Fruit fly (Drosophila melanogaster) whole organism, adult: ENCODE results near the gene gammaSnap2.

Source experiments
- CG11617 ChIP-seq: fragments of 200-800 bp; sonication (Bioruptor generic); optimal IDR thresholded peaks from 2 replicates; lab custom pipeline; 2017; ENCODE audit warnings: mild to moderate bottlenecking, missing biosample characterization, missing genetic modification reagents, missing genetic modification characterization
- CG12768 ChIP-seq: fragments of 200-800 bp; sonication (Bioruptor generic); optimal IDR thresholded peaks from 2 replicates; lab custom pipeline; 2017; ENCODE audit warnings: missing biosample characterization, missing genetic modification characterization, mild to moderate bottlenecking, moderate library complexity, missing genetic modification reagents
- CG14711 ChIP-seq: fragments of 200-800 bp; sonication (Bioruptor generic); optimal IDR thresholded peaks from 2 replicates; lab custom pipeline; 2018; ENCODE audit warnings: missing biosample characterization, mild to moderate bottlenecking, missing genetic modification characterization, moderate library complexity
- CG1620 ChIP-seq: fragments of 200-800 bp; sonication (Bioruptor generic); optimal IDR thresholded peaks from 2 replicates; lab custom pipeline; 2016; ENCODE audit warnings: missing biosample characterization, missing genetic modification characterization
- CG33017 ChIP-seq: fragments of 200-800 bp; sonication (Bioruptor generic); optimal IDR thresholded peaks from 2 replicates; lab custom pipeline; 2018; ENCODE audit warnings: missing biosample characterization, mild to moderate bottlenecking, missing genetic modification characterization, moderate library complexity
- CG5204 ChIP-seq: fragments of 200-800 bp; sonication (Bioruptor generic); optimal IDR thresholded peaks from 2 replicates; lab custom pipeline; 2016; ENCODE audit warnings: missing biosample characterization, missing genetic modification characterization
- CG7045 ChIP-seq: fragments of 200-800 bp; sonication (Bioruptor generic); optimal IDR thresholded peaks from 2 replicates; lab custom pipeline; 2017; ENCODE audit warnings: missing biosample characterization, mild to moderate bottlenecking, missing genetic modification characterization
- CG7101 ChIP-seq: fragments of 200-800 bp; sonication (Bioruptor generic); optimal IDR thresholded peaks from 2 replicates; lab custom pipeline; 2018; ENCODE audit warnings: missing biosample characterization, mild to moderate bottlenecking, missing genetic modification characterization, moderate library complexity
- Clk ChIP-seq: fragments of 200-800 bp; sonication (Bioruptor generic); optimal IDR thresholded peaks from 2 replicates; lab custom pipeline; 2017; ENCODE audit warnings: missing biosample characterization, missing genetic modification characterization
- Crg-1 ChIP-seq: fragments of 200-800 bp; sonication (Bioruptor generic); optimal IDR thresholded peaks from 2 replicates; lab custom pipeline; 2016; ENCODE audit warnings: missing biosample characterization, missing genetic modification characterization
- Hr96 ChIP-seq: fragments of 200-800 bp; sonication (Bioruptor generic); optimal IDR thresholded peaks from 2 replicates; lab custom pipeline; 2016; ENCODE audit warnings: missing biosample characterization, missing genetic modification characterization
- Mnt ChIP-seq: fragments of 200-800 bp; sonication (Bioruptor generic); optimal IDR thresholded peaks from 2 replicates; lab custom pipeline; 2016; ENCODE audit warnings: missing biosample characterization, mild to moderate bottlenecking, missing genetic modification characterization
- bab1 ChIP-seq: fragments of 200-800 bp; sonication (Bioruptor generic); optimal IDR thresholded peaks from 3 replicates; lab custom pipeline; 2019; ENCODE audit warnings: missing biosample characterization, mild to moderate bottlenecking, missing genetic modification characterization, moderate library complexity
- cic ChIP-seq: fragments of 200-800 bp; sonication (Bioruptor generic); optimal IDR thresholded peaks from 2 replicates; lab custom pipeline; 2017; ENCODE audit warnings: missing biosample characterization, mild to moderate bottlenecking, missing genetic modification characterization, moderate library complexity
- cnc ChIP-seq, 2 experiments: fragments of >200 bp; optimal IDR thresholded peaks; 2 replicates each; lab custom pipeline; 2017
- kay ChIP-seq: fragments of 200-800 bp; sonication (Bioruptor generic); peaks from one replicate; lab custom pipeline; 2016; ENCODE audit warnings: missing biosample characterization, missing genetic modification characterization, borderline replicate concordance
- ovo ChIP-seq: fragments of 200-800 bp; sonication (Bioruptor generic); optimal IDR thresholded peaks from 2 replicates; lab custom pipeline; 2016; ENCODE audit warnings: missing biosample characterization, missing genetic modification characterization
- pad ChIP-seq: fragments of 200-800 bp; sonication (Bioruptor generic); optimal IDR thresholded peaks from 3 replicates; lab custom pipeline; 2017; ENCODE audit warnings: missing biosample characterization, missing genetic modification characterization, mild to moderate bottlenecking, moderate library complexity, missing genetic modification reagents
- tj ChIP-seq: fragments of 200-800 bp; sonication (Bioruptor generic); optimal IDR thresholded peaks from 3 replicates; lab custom pipeline; 2017; ENCODE audit warnings: missing biosample characterization, mild to moderate bottlenecking, missing genetic modification characterization, moderate library complexity
- toe ChIP-seq: fragments of 200-800 bp; sonication (Bioruptor generic); optimal IDR thresholded peaks from 2 replicates; lab custom pipeline; 2016; ENCODE audit warnings: missing biosample characterization, missing genetic modification characterization

The gammaSnap2 gene

DNA sequence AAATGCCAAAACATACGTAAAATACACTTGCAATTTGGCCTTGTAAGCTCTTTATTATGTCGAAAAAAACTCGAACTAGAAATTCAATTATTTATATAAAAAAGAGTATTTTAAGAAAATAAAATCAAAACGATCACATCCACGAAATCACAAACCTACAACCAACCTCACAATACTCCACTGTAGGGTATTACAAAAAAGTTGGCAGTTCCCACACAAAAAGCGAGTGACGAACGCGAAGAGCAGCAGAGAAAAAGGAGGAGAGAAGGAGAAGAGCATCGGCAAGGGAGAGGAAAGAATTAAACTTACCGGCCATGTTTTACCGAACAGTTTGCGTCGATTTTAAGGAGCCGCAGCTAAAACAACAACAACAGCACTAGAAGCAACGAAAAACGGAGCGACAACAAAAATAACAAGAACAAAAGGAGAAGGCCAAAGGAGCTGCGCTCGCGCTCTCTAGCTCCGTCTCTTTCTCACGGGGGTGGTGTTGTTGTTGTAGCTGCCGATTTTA lies 11.8 kb upstream of the gammaSnap2 start:
- TF ChIP-seq toe (GFP tag; lab: Kevin White, UChicago) (no peak), ovo (GFP tag; lab: Kevin White, UChicago) (no peak), pad (GFP tag; lab: Kevin White, UChicago) (no peak), Crg-1 (GFP tag; lab: Kevin White, UChicago) (no peak), Mnt (GFP tag; lab: Kevin White, UChicago) (no peak), cic (GFP tag; lab: Kevin White, UChicago) (no peak)

DNA sequence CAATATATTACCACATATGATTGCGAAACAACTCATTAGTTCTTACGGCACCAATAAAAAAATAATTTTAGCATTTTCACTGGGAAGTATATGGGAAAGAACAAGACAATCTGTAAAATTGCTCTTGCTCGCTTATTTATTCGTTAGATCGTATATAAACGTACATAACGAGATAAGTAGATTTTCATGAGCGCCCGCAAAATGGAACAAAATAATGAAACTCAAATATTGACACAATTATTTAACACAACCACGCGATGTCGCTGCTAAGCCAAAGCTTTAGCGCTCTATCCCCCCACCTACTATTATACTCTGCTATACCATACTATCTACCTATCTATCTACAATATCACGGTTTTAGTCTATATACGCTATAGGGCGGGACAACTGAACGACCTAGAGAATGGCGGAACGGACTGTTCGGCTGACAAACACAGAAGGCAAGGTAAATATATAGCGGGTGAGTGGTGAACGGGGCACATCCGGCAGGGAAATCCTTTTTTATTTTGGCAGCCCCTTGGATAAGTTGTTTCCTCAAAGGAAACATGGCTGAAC lies 9.9 kb upstream of the gammaSnap2 start:
- TF ChIP-seq CG14711 (tag; lab: Kevin White, UChicago) = no peak
- peak; percentile 12 for TF ChIP-seq kay
- no peak for TF ChIP-seq Clk (GFP tag; lab: Kevin White, UChicago)
- TF ChIP-seq CG7101 (tag; lab: Kevin White, UChicago) = peak; percentile 31
- TF ChIP-seq CG1620 = peak; percentile 3
- TF ChIP-seq tj (GFP tag; lab: Kevin White, UChicago) = no peak
- no peak for TF ChIP-seq Mnt (GFP tag; lab: Kevin White, UChicago)
- no peak for TF ChIP-seq Hr96 (GFP tag; lab: Kevin White, UChicago)
- TF ChIP-seq CG5204 (GFP tag; lab: Kevin White, UChicago) = no peak
- peak; percentile 39 for TF ChIP-seq CG33017
- TF ChIP-seq CG7045 (GFP tag; lab: Kevin White, UChicago) = no peak
- TF ChIP-seq Crg-1 (GFP tag; lab: Kevin White, UChicago) = peak; percentile 27
- TF ChIP-seq bab1 (GFP tag; lab: Kevin White, UChicago) = no peak
- no peak for TF ChIP-seq ovo (GFP tag; lab: Kevin White, UChicago)
- peak; percentile 12 for TF ChIP-seq pad (GFP tag; lab: Kevin White, UChicago)
- TF ChIP-seq cic (GFP tag; lab: Kevin White, UChicago) = peak; percentile 46
- no peak for TF ChIP-seq CG11617 (GFP tag; lab: Kevin White, UChicago)
- no peak for TF ChIP-seq toe (GFP tag; lab: Kevin White, UChicago)
- peak; percentile 34 for TF ChIP-seq CG12768 (GFP tag; lab: Kevin White, UChicago)
- TF ChIP-seq cnc (optimal IDR thresholded peaks at IDR 0.05; lab: Kevin White, UChicago) = no peak

DNA sequence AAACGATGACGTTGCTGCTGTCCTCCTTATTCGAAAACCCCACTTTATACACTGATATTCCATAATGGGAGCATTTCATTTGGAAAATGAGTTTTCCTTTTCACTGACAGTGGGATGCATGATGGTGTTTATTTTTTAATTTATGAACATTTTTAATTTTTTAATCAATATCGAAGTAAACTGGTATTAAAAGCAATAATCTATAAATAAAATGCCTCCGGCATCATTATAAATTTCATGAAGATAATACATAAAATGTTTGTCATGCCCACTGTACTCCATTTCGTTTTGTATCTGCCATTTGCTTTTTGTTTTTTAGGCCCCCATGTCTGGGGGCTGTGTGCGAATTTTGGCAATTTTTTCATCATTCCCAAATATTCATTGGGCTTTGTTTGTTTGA lies 8.9 kb upstream of the gammaSnap2 start:
- TF ChIP-seq bab1 (GFP tag; lab: Kevin White, UChicago) (peak; percentile 29), Clk (GFP tag; lab: Kevin White, UChicago) (no peak), CG14711 (tag; lab: Kevin White, UChicago) (peak; percentile 21), kay (no peak), pad (GFP tag; lab: Kevin White, UChicago) (no peak), CG1620 (no peak), CG12768 (GFP tag; lab: Kevin White, UChicago) (no peak), CG33017 (peak; percentile 3)

DNA sequence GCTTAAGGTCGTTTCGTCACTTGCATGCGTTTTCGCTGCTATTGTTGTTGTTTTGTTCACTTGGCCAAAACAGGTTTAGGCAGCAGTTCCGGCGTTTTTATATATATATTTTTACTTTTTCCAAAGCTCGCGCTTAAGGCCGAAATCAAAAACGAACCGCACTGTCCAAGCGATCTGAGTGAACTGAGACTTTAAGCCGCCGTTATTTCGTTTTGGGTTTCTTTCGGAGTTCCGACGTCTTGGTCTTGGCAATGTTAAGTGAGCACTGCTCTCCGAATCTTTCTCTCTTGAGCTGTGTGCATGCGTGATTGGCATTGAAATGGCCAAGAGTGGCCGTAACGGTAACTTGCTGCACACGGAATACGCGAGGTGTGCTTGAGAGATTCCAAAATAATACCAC lies 4.3 kb upstream of the gammaSnap2 start, which contains the start of gene knk:
knk (minus strand) TSS at position 188 of the 400 bp plus-strand sequence.
- TF ChIP-seq ovo (GFP tag; lab: Kevin White, UChicago) (peak; percentile 16), pad (GFP tag; lab: Kevin White, UChicago) (no peak)

DNA sequence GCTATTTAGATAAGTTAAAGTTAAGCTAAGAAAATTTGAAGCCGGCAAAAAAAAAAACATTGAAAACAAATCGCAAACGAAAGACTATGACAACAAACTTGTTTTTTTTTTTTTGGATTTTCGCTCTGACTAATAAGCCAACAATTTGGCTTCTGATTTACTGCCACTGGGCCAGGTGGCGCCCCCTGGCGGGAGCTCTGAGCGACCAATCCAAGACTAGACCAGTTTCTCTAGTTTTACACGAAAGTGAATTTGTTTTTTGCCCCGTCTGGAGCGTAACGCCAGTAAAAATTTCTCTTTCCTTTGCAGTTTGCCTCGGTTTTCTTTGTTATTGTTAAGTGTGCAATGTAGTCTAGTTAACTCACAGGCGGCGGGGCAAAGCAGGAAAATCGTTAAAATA lies 3.6 kb upstream of the gammaSnap2 start:
- no peak for TF ChIP-seq CG5204 (GFP tag; lab: Kevin White, UChicago)
- no peak for TF ChIP-seq CG11617 (GFP tag; lab: Kevin White, UChicago)
- no peak for TF ChIP-seq CG12768 (GFP tag; lab: Kevin White, UChicago)
- no peak for TF ChIP-seq CG33017
- no peak for TF ChIP-seq Crg-1 (GFP tag; lab: Kevin White, UChicago)
- no peak for TF ChIP-seq cnc (optimal IDR thresholded peaks at IDR 0.05; lab: Kevin White, UChicago)
- TF ChIP-seq Mnt (GFP tag; lab: Kevin White, UChicago) = no peak
- TF ChIP-seq pad (GFP tag; lab: Kevin White, UChicago) = no peak
- no peak for TF ChIP-seq toe (GFP tag; lab: Kevin White, UChicago)
- no peak for TF ChIP-seq cic (GFP tag; lab: Kevin White, UChicago)

DNA sequence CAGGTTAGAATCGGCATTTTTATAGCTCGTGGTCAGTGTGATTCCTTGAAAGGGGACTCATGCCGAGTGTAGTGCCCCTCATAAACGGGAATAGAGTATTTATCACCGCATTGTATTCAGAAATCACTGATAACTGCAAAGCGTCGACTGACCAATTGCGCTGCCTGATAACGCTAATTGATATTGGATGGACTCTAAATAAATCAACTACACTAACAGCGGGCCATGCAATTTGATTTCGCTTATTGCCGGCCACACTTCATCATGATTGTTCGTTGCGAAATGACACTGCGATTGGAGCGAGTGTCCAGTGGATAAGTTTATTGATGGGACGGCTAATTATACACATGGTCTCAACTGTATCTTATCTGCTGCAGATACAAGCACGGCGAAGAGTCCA lies 1.6 kb downstream of the gammaSnap2 start:
- TF ChIP-seq pad (GFP tag; lab: Kevin White, UChicago) (peak; percentile 40), tj (GFP tag; lab: Kevin White, UChicago) (no peak), cnc (optimal IDR thresholded peaks at IDR 0.05; lab: Kevin White, UChicago) (no peak), Clk (GFP tag; lab: Kevin White, UChicago) (no peak), CG12768 (GFP tag; lab: Kevin White, UChicago) (peak; percentile 70), Mnt (GFP tag; lab: Kevin White, UChicago) (peak; percentile 45), Hr96 (GFP tag; lab: Kevin White, UChicago) (no peak), CG7045 (GFP tag; lab: Kevin White, UChicago) (peak; percentile 31), bab1 (GFP tag; lab: Kevin White, UChicago) (no peak), CG5204 (GFP tag; lab: Kevin White, UChicago) (no peak), toe (GFP tag; lab: Kevin White, UChicago) (no peak), CG7101 (tag; lab: Kevin White, UChicago) (peak; percentile 3), Crg-1 (GFP tag; lab: Kevin White, UChicago) (no peak), CG1620 (no peak), cic (GFP tag; lab: Kevin White, UChicago) (peak; percentile 86), kay (peak; percentile 86), CG14711 (tag; lab: Kevin White, UChicago) (no peak)
